Fruit fly (Drosophila melanogaster) whole organism, embryonic: ENCODE results near the gene CG31792.

Source experiments
- Asciz ChIP-seq: fragments of 200-800 bp; sonication (Bioruptor generic); optimal IDR thresholded peaks from 2 replicates; lab custom pipeline; 2017; ENCODE audit warnings: missing biosample characterization, mild to moderate bottlenecking, missing genetic modification characterization, missing genetic modification reagents
- Atf6 ChIP-seq: fragments of 200-800 bp; sonication (Bioruptor generic); IDR thresholded peaks from 2 replicates; pipeline ENCODE4 v1.3.6; 2022; ENCODE audit warnings: missing biosample characterization, missing genetic modification characterization
- Bdp1 ChIP-seq: fragments of 200-800 bp; sonication (Bioruptor generic); optimal IDR thresholded peaks from 3 replicates; lab custom pipeline; 2016; ENCODE audit warnings: missing biosample characterization, missing genetic modification characterization
- Bgb ChIP-seq: fragments of 200-800 bp; sonication (Bioruptor generic); IDR thresholded peaks from 2 replicates; pipeline ENCODE4 v1.3.6; 2022; ENCODE audit warnings: missing biosample characterization, missing genetic modification characterization; ENCODE audit not compliant: partially characterized antibody
- BtbVII ChIP-seq: fragments of 200-800 bp; sonication (Bioruptor generic); optimal IDR thresholded peaks from 3 replicates; lab custom pipeline; 2017; ENCODE audit warnings: missing biosample characterization, mild to moderate bottlenecking, missing genetic modification characterization
- CG10979 ChIP-seq: fragments of 200-800 bp; sonication (Bioruptor generic); optimal IDR thresholded peaks from 2 replicates; lab custom pipeline; 2018; ENCODE audit warnings: missing biosample characterization, mild to moderate bottlenecking, missing genetic modification characterization, moderate library complexity
- CG11093 ChIP-seq: fragments of 200-800 bp; sonication (Bioruptor generic); IDR thresholded peaks from 3 replicates; pipeline ENCODE4 v1.3.6; 2022; ENCODE audit warnings: missing biosample characterization, missing genetic modification characterization
- CG11560 ChIP-seq: fragments of 200-800 bp; sonication (Bioruptor generic); IDR thresholded peaks from 3 replicates; pipeline ENCODE4 v1.3.6; 2022; ENCODE audit warnings: missing biosample characterization, missing genetic modification characterization
- CG12391 ChIP-seq: fragments of 200-800 bp; sonication (Bioruptor generic); optimal IDR thresholded peaks from 3 replicates; lab custom pipeline; 2018; ENCODE audit warnings: missing biosample characterization, mild to moderate bottlenecking, missing genetic modification characterization, moderate library complexity
- CG12744 ChIP-seq: fragments of 200-800 bp; sonication (Bioruptor generic); optimal IDR thresholded peaks from 2 replicates; lab custom pipeline; 2016; ENCODE audit warnings: missing biosample characterization, missing genetic modification characterization
- CG12769 ChIP-seq: fragments of 200-800 bp; sonication (Bioruptor generic); optimal IDR thresholded peaks from 2 replicates; lab custom pipeline; 2019; ENCODE audit warnings: missing biosample characterization, mild to moderate bottlenecking, missing genetic modification characterization, moderate library complexity
- CG13123 ChIP-seq: fragments of 200-800 bp; sonication (Bioruptor generic); optimal IDR thresholded peaks from 2 replicates; lab custom pipeline; 2016; ENCODE audit warnings: missing biosample characterization, missing genetic modification characterization
- CG15514 ChIP-seq: fragments of 200-800 bp; sonication (Bioruptor generic); optimal IDR thresholded peaks from 3 replicates; lab custom pipeline; 2017; ENCODE audit warnings: missing biosample characterization, missing genetic modification characterization, mild to moderate bottlenecking, moderate library complexity, missing genetic modification reagents
- CG1603 ChIP-seq: fragments of 200-800 bp; sonication (Bioruptor generic); optimal IDR thresholded peaks from 2 replicates; lab custom pipeline; 2019; ENCODE audit warnings: missing biosample characterization, mild to moderate bottlenecking, missing genetic modification characterization, moderate library complexity
- CG16779 ChIP-seq: fragments of 200-800 bp; sonication (Bioruptor generic); IDR thresholded peaks from 2 replicates; pipeline ENCODE4 v1.3.6; 2022; ENCODE audit warnings: missing biosample characterization, missing genetic modification characterization
- CG17361 ChIP-seq: fragments of 200-800 bp; sonication (Bioruptor generic); IDR thresholded peaks from 3 replicates; pipeline ENCODE4 v1.3.6; 2022; ENCODE audit warnings: missing biosample characterization, missing genetic modification characterization
- CG1792 ChIP-seq: fragments of 200-800 bp; sonication (Bioruptor generic); optimal IDR thresholded peaks from 2 replicates; lab custom pipeline; 2016; ENCODE audit warnings: missing biosample characterization, missing genetic modification characterization
- CG31388 ChIP-seq: fragments of 200-800 bp; sonication (Bioruptor generic); optimal IDR thresholded peaks from 2 replicates; lab custom pipeline; 2016; ENCODE audit warnings: missing biosample characterization, missing genetic modification characterization
- CG3163 ChIP-seq: fragments of 200-800 bp; sonication (Bioruptor generic); optimal IDR thresholded peaks from 3 replicates; lab custom pipeline; 2016; ENCODE audit warnings: missing biosample characterization, missing genetic modification characterization
- CG6683 ChIP-seq: fragments of 200-800 bp; sonication (Bioruptor generic); optimal IDR thresholded peaks from 2 replicates; lab custom pipeline; 2017; ENCODE audit warnings: missing biosample characterization, mild to moderate bottlenecking, missing genetic modification characterization, missing genetic modification reagents
- CG7556 ChIP-seq: fragments of 200-800 bp; sonication (Bioruptor generic); optimal IDR thresholded peaks from 2 replicates; lab custom pipeline; 2017; ENCODE audit warnings: missing biosample characterization, mild to moderate bottlenecking, missing genetic modification characterization
- Chrac-16 ChIP-seq: fragments of 200-800 bp; sonication (Bioruptor generic); optimal IDR thresholded peaks from 3 replicates; lab custom pipeline; 2016; ENCODE audit warnings: missing biosample characterization, missing genetic modification characterization
- Dad ChIP-seq: fragments of 200-800 bp; sonication (Bioruptor generic); optimal IDR thresholded peaks from 3 replicates; lab custom pipeline; 2016; ENCODE audit warnings: missing biosample characterization, missing genetic modification characterization
- HLHmδ ChIP-seq: fragments of 200-800 bp; sonication (Bioruptor generic); optimal IDR thresholded peaks from 2 replicates; lab custom pipeline; 2018; ENCODE audit warnings: missing biosample characterization, mild to moderate bottlenecking, missing genetic modification characterization, moderate library complexity
- Hr51 ChIP-seq, 2 experiments: fragments of 200-800 bp; sonication (Bioruptor generic); optimal IDR thresholded peaks; 2 replicates in 1 of 2; 3 replicates in 1 of 2; lab custom pipeline; 2016 to 2018; ENCODE audit warnings: missing biosample characterization in 2 of 2, missing genetic modification characterization in 2 of 2, mild to moderate bottlenecking in 1 of 2, moderate library complexity in 1 of 2
- Max ChIP-seq: fragments of 200-800 bp; sonication (Bioruptor generic); optimal IDR thresholded peaks from 2 replicates; lab custom pipeline; 2016; ENCODE audit warnings: missing biosample characterization, mild to moderate bottlenecking, missing genetic modification characterization
- Ravus ChIP-seq: fragments of 200-800 bp; sonication (Bioruptor generic); IDR thresholded peaks from 2 replicates; pipeline ENCODE4 v1.3.6; 2022; ENCODE audit warnings: missing biosample characterization, missing genetic modification characterization
- Sry-δ ChIP-seq: fragments of 200-800 bp; sonication (Bioruptor generic); optimal IDR thresholded peaks from 2 replicates; lab custom pipeline; 2016; ENCODE audit warnings: missing biosample characterization, missing genetic modification characterization
- ac ChIP-seq: fragments of 200-800 bp; sonication (Bioruptor generic); optimal IDR thresholded peaks from 3 replicates; lab custom pipeline; 2017; ENCODE audit warnings: missing biosample characterization, mild to moderate bottlenecking, missing genetic modification characterization
- cato ChIP-seq: fragments of 200-800 bp; sonication (Bioruptor generic); optimal IDR thresholded peaks from 2 replicates; lab custom pipeline; 2016; ENCODE audit warnings: missing biosample characterization, missing genetic modification characterization, borderline replicate concordance
- crp ChIP-seq, 2 experiments: fragments of 200-800 bp; sonication (Bioruptor generic); optimal IDR thresholded peaks; 2 replicates in 1 of 2; 3 replicates in 1 of 2; lab custom pipeline; 2017; ENCODE audit warnings: missing biosample characterization in 2 of 2, missing genetic modification characterization in 2 of 2, mild to moderate bottlenecking in 1 of 2, moderate library complexity in 1 of 2
- dan ChIP-seq: fragments of 200-800 bp; sonication (Bioruptor generic); IDR thresholded peaks from 2 replicates; pipeline ENCODE4 v1.3.6; 2022; ENCODE audit warnings: missing biosample characterization, missing genetic modification characterization
- ems ChIP-seq: fragments of 200-800 bp; sonication (Bioruptor generic); optimal IDR thresholded peaks from 3 replicates; lab custom pipeline; 2016; ENCODE audit warnings: missing biosample characterization, missing genetic modification characterization
- gce ChIP-seq: fragments of 200-800 bp; sonication (Bioruptor generic); IDR thresholded peaks from 3 replicates; pipeline ENCODE4 v1.3.6; 2022; ENCODE audit warnings: missing biosample characterization, missing genetic modification characterization
- gsb ChIP-seq: fragments of 200-800 bp; sonication (Bioruptor generic); IDR thresholded peaks from 2 replicates; pipeline ENCODE4 v1.3.6; 2022; ENCODE audit warnings: missing biosample characterization, missing genetic modification characterization
- gsb-n ChIP-seq: fragments of 200-800 bp; sonication (Bioruptor generic); optimal IDR thresholded peaks from 3 replicates; lab custom pipeline; 2018; ENCODE audit warnings: missing biosample characterization, mild to moderate bottlenecking, missing genetic modification characterization
- gt ChIP-seq: fragments of 200-800 bp; sonication (Bioruptor generic); IDR thresholded peaks from 2 replicates; pipeline ENCODE4 v1.3.6; 2022; ENCODE audit warnings: missing biosample characterization, missing genetic modification characterization
- hkb ChIP-seq, 2 experiments: fragments of 200-800 bp in 1 of 2; fragments of >200 bp in 1 of 2; sonication (Bioruptor generic) in 1 of 2; IDR thresholded peaks in 1 of 2; optimal IDR thresholded peaks in 1 of 2; 2 replicates each; pipeline versions ENCODE4 v1.3.6 to Lab custom; 2017 to 2022; ENCODE audit warnings: missing biosample characterization in 1 of 2, missing genetic modification characterization in 1 of 2
- nau ChIP-seq: fragments of 200-800 bp; sonication (Bioruptor generic); optimal IDR thresholded peaks from 3 replicates; lab custom pipeline; 2017; ENCODE audit warnings: missing biosample characterization, mild to moderate bottlenecking, missing genetic modification characterization, missing genetic modification reagents
- org-1 ChIP-seq: fragments of 200-800 bp; sonication (Bioruptor generic); optimal IDR thresholded peaks from 2 replicates; lab custom pipeline; 2017; ENCODE audit warnings: missing biosample characterization, missing genetic modification characterization
- sc ChIP-seq, 3 experiments: fragments of >200 bp in 2 of 3; fragments of 200-800 bp in 1 of 3; sonication (Bioruptor generic) in 1 of 3; optimal IDR thresholded peaks; 2 replicates in 2 of 3; 3 replicates in 1 of 3; lab custom pipeline; 2017; ENCODE audit warnings: mild to moderate bottlenecking in 1 of 3, missing biosample characterization in 1 of 3, missing genetic modification characterization in 1 of 3, missing genetic modification reagents in 1 of 3
- sens ChIP-seq: fragments of 200-800 bp; sonication (Bioruptor generic); peaks from one replicate; lab custom pipeline; 2016; ENCODE audit warnings: missing biosample characterization, missing genetic modification characterization
- slbo ChIP-seq: fragments of 200-800 bp; sonication (Bioruptor generic); IDR thresholded peaks from 2 replicates; pipeline ENCODE4 v1.3.6; 2022; ENCODE audit warnings: missing biosample characterization, missing genetic modification characterization
- sna ChIP-seq: fragments of 200-800 bp; sonication (Bioruptor generic); IDR thresholded peaks from 2 replicates; pipeline ENCODE4 v1.3.6; 2022; ENCODE audit warnings: missing biosample characterization, missing genetic modification characterization; ENCODE audit not compliant: partially characterized antibody
- stwl ChIP-seq: fragments of 200-800 bp; sonication (Bioruptor generic); optimal IDR thresholded peaks from 3 replicates; lab custom pipeline; 2018; ENCODE audit warnings: missing biosample characterization, mild to moderate bottlenecking, missing genetic modification characterization, moderate library complexity
- vnd ChIP-seq: fragments of 200-800 bp; sonication (Bioruptor generic); IDR thresholded peaks from 3 replicates; pipeline ENCODE4 v1.3.6; 2022; ENCODE audit warnings: missing biosample characterization, missing genetic modification characterization; ENCODE audit not compliant: partially characterized antibody
- zf30C ChIP-seq: fragments of 200-800 bp; sonication (Bioruptor generic); optimal IDR thresholded peaks from 3 replicates; lab custom pipeline; 2018; ENCODE audit warnings: missing biosample characterization, mild to moderate bottlenecking, missing genetic modification characterization

Gene CG31792

dm6 chr2L:19033288-19033687 lies 36.0 kb downstream of the CG31792 start, which contains the start of gene hook (continued):
- TF ChIP-seq dan (GFP tag; lab: Robert Waterston, UW) (no peak), Sry-δ (GFP tag; lab: Kevin White, UChicago) (peak; percentile 61), CG12391 (tag; lab: Kevin White, UChicago) (peak; percentile 14), vnd (GFP tag; lab: Robert Waterston, UW) (peak; percentile 64), ac (GFP tag; lab: Kevin White, UChicago) (no peak), BtbVII (no peak)

DNA sequence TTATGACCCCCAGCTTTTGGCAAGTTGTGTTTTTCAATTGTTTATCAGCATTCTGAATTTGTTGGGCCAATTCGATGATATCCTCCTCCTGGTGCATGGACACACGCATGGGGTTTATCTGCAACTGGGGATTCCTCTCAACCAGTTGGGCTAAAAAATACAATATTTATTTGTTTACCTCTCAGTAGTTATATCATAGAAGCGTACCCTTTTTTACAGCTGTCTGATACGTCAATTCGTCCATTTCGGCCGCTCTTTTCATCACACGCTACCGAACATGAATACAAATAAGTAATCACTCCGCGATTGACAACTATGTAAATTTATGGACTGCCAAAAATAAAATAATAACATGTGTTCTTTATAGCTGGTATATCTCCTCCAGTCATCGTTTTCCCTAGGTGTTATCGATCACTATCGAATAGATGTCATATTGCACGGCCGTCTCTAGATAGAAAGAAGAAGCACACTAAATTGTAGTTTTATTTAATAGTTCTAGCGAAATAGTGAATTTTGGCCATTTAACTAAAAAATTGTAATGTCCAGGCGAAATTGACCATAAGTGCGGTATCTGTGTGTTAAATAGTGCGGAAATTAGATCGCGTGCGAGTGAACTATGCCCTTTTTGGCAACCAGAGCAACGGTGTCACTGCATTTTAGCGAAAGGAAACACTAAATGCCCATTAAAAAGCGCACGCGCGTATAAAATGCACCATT lies 37.1 kb downstream of the CG31792 start, which contains the start of the genes mib2 and CG31800:
Gene mib2, plus strand, starts transcription at position 232 of the 717 bp plus-strand sequence.
Gene CG31800, minus strand, starts transcription at position 364 of the 717 bp plus-strand sequence.
- TF ChIP-seq sna (GFP tag; lab: Robert Waterston, UW) = peak; percentile 83
- no peak for TF ChIP-seq gsb
- no peak for TF ChIP-seq CG3163
- TF ChIP-seq Dad (GFP tag; lab: Kevin White, UChicago) = no peak
- no peak for TF ChIP-seq CG6683 (GFP tag; lab: Kevin White, UChicago)
- no peak for TF ChIP-seq CG1792 (GFP tag; lab: Kevin White, UChicago)
- TF ChIP-seq CG17361 (GFP tag; lab: Robert Waterston, UW) = no peak
- no peak for TF ChIP-seq Chrac-16 (GFP tag; lab: Kevin White, UChicago)
- TF ChIP-seq ems (GFP tag; lab: Kevin White, UChicago) = no peak
- TF ChIP-seq CG12769 (tag; lab: Kevin White, UChicago) = no peak
- no peak for TF ChIP-seq nau (GFP tag; lab: Kevin White, UChicago)
- no peak for TF ChIP-seq Ravus (GFP tag; lab: Robert Waterston, UW)
- TF ChIP-seq sc (optimal IDR thresholded peaks at IDR 0.05; lab: Kevin White, UChicago) = no peak
- no peak for TF ChIP-seq sc (GFP tag; optimal IDR thresholded peaks at IDR 0.05; lab: Kevin White, UChicago)
- TF ChIP-seq CG15514 (GFP tag; lab: Kevin White, UChicago) = peak; percentile 26
- TF ChIP-seq CG16779 = no peak
- TF ChIP-seq Hr51 (GFP tag; optimal IDR thresholded peaks at IDR 0.05; lab: Kevin White, UChicago) = no peak
- peak in 1 of 2 experiments; percentile 74 for TF ChIP-seq crp (GFP tag; optimal IDR thresholded peaks at IDR 0.05; lab: Kevin White, UChicago)
- TF ChIP-seq Atf6 (GFP tag; lab: Robert Waterston, UW) = no peak
- TF ChIP-seq Bdp1 (GFP tag; lab: Kevin White, UChicago) = no peak
- TF ChIP-seq Bgb (GFP tag; lab: Robert Waterston, UW) = peak; percentile 89
- peak; percentile 50 for TF ChIP-seq CG1603 (tag; lab: Kevin White, UChicago)
- TF ChIP-seq CG31388 (GFP tag; lab: Kevin White, UChicago) = no peak
- TF ChIP-seq CG7556 (GFP tag; lab: Kevin White, UChicago) = no peak
- no peak for TF ChIP-seq gce
- TF ChIP-seq CG10979 = no peak
- no peak for TF ChIP-seq gsb-n (tag; lab: Kevin White, UChicago)
- peak; percentile 20; the same call in 1 of the 2 replicates for TF ChIP-seq slbo (GFP tag; lab: Robert Waterston, UW)
- TF ChIP-seq gt (GFP tag; lab: Robert Waterston, UW) = no peak
- TF ChIP-seq org-1 (GFP tag; lab: Kevin White, UChicago) = no peak
- no peak for TF ChIP-seq cato (GFP tag; lab: Kevin White, UChicago)
- TF ChIP-seq CG12744 = no peak
- TF ChIP-seq Asciz (GFP tag; lab: Kevin White, UChicago) = no peak
- TF ChIP-seq sens (GFP tag; lab: Kevin White, UChicago) = peak; percentile 55
- TF ChIP-seq zf30C = no peak
- TF ChIP-seq CG13123 = no peak
- no peak for TF ChIP-seq Max (GFP tag; lab: Kevin White, UChicago)
- no peak for TF ChIP-seq CG11093
- no peak for TF ChIP-seq CG11560
- peak; percentile 59 for TF ChIP-seq stwl
- no peak for TF ChIP-seq hkb (optimal IDR thresholded peaks at IDR 0.05; lab: Kevin White, UChicago)
- TF ChIP-seq hkb (GFP tag; IDR thresholded peaks at IDR 0.05; lab: Robert Waterston, UW) = no peak
- TF ChIP-seq HLHmδ (GFP tag; lab: Kevin White, UChicago) = no peak
